Worm (Caenorhabditis elegans) whole organism, L1 larva: ENCODE data around the gene sax-1.

Source experiments
- F16B12.6 ChIP-seq: fragments of 150-350 bp; optimal IDR thresholded peaks from 2 replicates; lab custom pipeline; 2014; ENCODE audit warnings: missing biosample characterization, missing genetic modification characterization
- fos-1 ChIP-seq: fragments of 150-350 bp; optimal IDR thresholded peaks from 2 replicates; lab custom pipeline; 2014; ENCODE audit warnings: missing biosample characterization, missing genetic modification characterization

ce11 chrX:3630090-3630489 is 19.9 kb downstream of the sax-1 start:
- TF ChIP-seq fos-1 (tag; lab: Kevin White, UChicago) (no peak), F16B12.6 (tag; lab: Kevin White, UChicago) (no peak)
